Fruit fly (Drosophila melanogaster) whole organism, prepupa: ENCODE data around the gene Axn.

ENCODE experiments used
- Blimp-1 ChIP-seq: fragments of 200-800 bp; sonication (Bioruptor generic); optimal IDR thresholded peaks from 3 replicates; lab custom pipeline; 2017; ENCODE audit warnings: missing biosample characterization, missing genetic modification characterization, mild to moderate bottlenecking, moderate library complexity, missing genetic modification reagents
- CG11902 ChIP-seq: fragments of 200-800 bp; sonication (Bioruptor generic); optimal IDR thresholded peaks from 3 replicates; lab custom pipeline; 2016; ENCODE audit warnings: missing biosample characterization, missing genetic modification characterization
- CG15336 ChIP-seq: fragments of 200-800 bp; sonication (Bioruptor generic); IDR thresholded peaks from 2 replicates; pipeline ENCODE4 v1.3.6; 2022; ENCODE audit warnings: missing biosample characterization, missing genetic modification characterization
- CG1621 ChIP-seq: fragments of 200-800 bp; sonication (Bioruptor generic); optimal IDR thresholded peaks from 3 replicates; lab custom pipeline; 2018; ENCODE audit warnings: missing biosample characterization, mild to moderate bottlenecking, missing genetic modification characterization
- CG16779 ChIP-seq: fragments of 200-800 bp; sonication (Bioruptor generic); optimal IDR thresholded peaks from 3 replicates; lab custom pipeline; 2017; ENCODE audit warnings: missing biosample characterization, mild to moderate bottlenecking, missing genetic modification characterization
- CG3032 ChIP-seq: fragments of 200-800 bp; optimal IDR thresholded peaks from 2 replicates; lab custom pipeline; 2019; ENCODE audit warnings: missing biosample characterization, mild to moderate bottlenecking, missing genetic modification characterization, moderate library complexity
- CG31627 ChIP-seq: fragments of 200-800 bp; sonication (Bioruptor generic); optimal IDR thresholded peaks from 3 replicates; lab custom pipeline; 2016; ENCODE audit warnings: missing biosample characterization, missing genetic modification characterization
- CG32006 ChIP-seq: fragments of 200-800 bp; sonication (Bioruptor generic); optimal IDR thresholded peaks from 3 replicates; lab custom pipeline; 2017; ENCODE audit warnings: missing biosample characterization, mild to moderate bottlenecking, missing genetic modification characterization
- CG34406 ChIP-seq: fragments of 200-800 bp; sonication (Bioruptor generic); optimal IDR thresholded peaks from 3 replicates; lab custom pipeline; 2016; ENCODE audit warnings: missing biosample characterization, missing genetic modification characterization
- CG3919 ChIP-seq: fragments of 200-800 bp; sonication (Bioruptor generic); optimal IDR thresholded peaks from 3 replicates; lab custom pipeline; 2016; ENCODE audit warnings: missing biosample characterization, missing genetic modification characterization
- CG6163 ChIP-seq: fragments of 200-800 bp; sonication (Bioruptor generic); IDR thresholded peaks from 3 replicates; pipeline ENCODE4 v1.3.6; 2022; ENCODE audit warnings: missing biosample characterization, missing genetic modification characterization
- CG6276 ChIP-seq: fragments of 200-800 bp; sonication (Bioruptor generic); optimal IDR thresholded peaks from 2 replicates; lab custom pipeline; 2017; ENCODE audit warnings: missing biosample characterization, mild to moderate bottlenecking, missing genetic modification characterization
- CG6792 ChIP-seq: fragments of 200-800 bp; sonication (Bioruptor generic); optimal IDR thresholded peaks from 3 replicates; lab custom pipeline; 2016; ENCODE audit warnings: missing biosample characterization, missing genetic modification characterization
- CG6808 ChIP-seq: fragments of 200-800 bp; sonication (Bioruptor generic); optimal IDR thresholded peaks from 3 replicates; lab custom pipeline; 2017; ENCODE audit warnings: missing biosample characterization, missing genetic modification characterization, mild to moderate bottlenecking, moderate library complexity, missing genetic modification reagents
- CG6854 ChIP-seq: fragments of 200-800 bp; sonication (Bioruptor generic); optimal IDR thresholded peaks from 2 replicates; lab custom pipeline; 2017; ENCODE audit warnings: missing biosample characterization, mild to moderate bottlenecking, missing genetic modification characterization
- CG7368 ChIP-seq: fragments of 200-800 bp; sonication (Bioruptor generic); optimal IDR thresholded peaks from 3 replicates; lab custom pipeline; 2016; ENCODE audit warnings: missing biosample characterization, missing genetic modification characterization
- CG8119 ChIP-seq: fragments of 200-800 bp; sonication (Bioruptor generic); IDR thresholded peaks from 3 replicates; pipeline ENCODE4 v1.3.6; 2022; ENCODE audit warnings: missing biosample characterization, missing genetic modification characterization
- CG8319 ChIP-seq: fragments of 200-800 bp; sonication (Bioruptor generic); optimal IDR thresholded peaks from 3 replicates; lab custom pipeline; 2016; ENCODE audit warnings: missing biosample characterization, missing genetic modification characterization
- CG9139 ChIP-seq: fragments of 200-800 bp; sonication (Bioruptor generic); optimal IDR thresholded peaks from 3 replicates; lab custom pipeline; 2017; ENCODE audit warnings: missing biosample characterization, mild to moderate bottlenecking, missing genetic modification characterization
- Eip75B ChIP-seq: fragments of 200-800 bp; sonication (Bioruptor generic); optimal IDR thresholded peaks from 3 replicates; lab custom pipeline; 2016; ENCODE audit warnings: missing biosample characterization, missing genetic modification characterization
- Eip78C ChIP-seq: fragments of 200-800 bp; sonication (Bioruptor generic); peaks from one replicate; lab custom pipeline; 2016; ENCODE audit warnings: missing biosample characterization, missing genetic modification characterization
- Ets21C ChIP-seq: fragments of 200-800 bp; sonication (Bioruptor generic); optimal IDR thresholded peaks from 3 replicates; lab custom pipeline; 2016; ENCODE audit warnings: missing biosample characterization, missing genetic modification characterization
- Ets96B ChIP-seq: fragments of 200-800 bp; optimal IDR thresholded peaks from 2 replicates; lab custom pipeline; 2019; ENCODE audit warnings: missing biosample characterization, mild to moderate bottlenecking, missing genetic modification characterization, moderate library complexity
- Gug ChIP-seq: fragments of 200-800 bp; sonication (Bioruptor generic); IDR thresholded peaks from 2 replicates; pipeline ENCODE4 v1.3.6; 2022; ENCODE audit warnings: missing biosample characterization, missing genetic modification characterization
- Hr39 ChIP-seq: fragments of 200-800 bp; sonication (Bioruptor generic); optimal IDR thresholded peaks from 2 replicates; lab custom pipeline; 2016; ENCODE audit warnings: missing biosample characterization, missing genetic modification characterization
- Lpt ChIP-seq: fragments of 200-800 bp; sonication (Bioruptor generic); optimal IDR thresholded peaks from 3 replicates; lab custom pipeline; 2016; ENCODE audit warnings: missing biosample characterization, missing genetic modification characterization
- Met ChIP-seq: fragments of 200-800 bp; sonication (Bioruptor generic); optimal IDR thresholded peaks from 3 replicates; lab custom pipeline; 2016; ENCODE audit warnings: missing biosample characterization, missing genetic modification characterization
- OdsH ChIP-seq: fragments of 200-800 bp; sonication (Bioruptor generic); optimal IDR thresholded peaks from 3 replicates; lab custom pipeline; 2016; ENCODE audit warnings: missing biosample characterization, missing genetic modification characterization
- Smox ChIP-seq: fragments of 200-800 bp; sonication (Bioruptor generic); optimal IDR thresholded peaks from 3 replicates; lab custom pipeline; 2016; ENCODE audit warnings: missing biosample characterization, missing genetic modification characterization
- Sox102F ChIP-seq: fragments of 200-800 bp; sonication (Bioruptor generic); optimal IDR thresholded peaks from 2 replicates; lab custom pipeline; 2016; ENCODE audit warnings: missing biosample characterization, mild to moderate bottlenecking, missing genetic modification characterization
- Sox14 ChIP-seq: fragments of 200-800 bp; sonication (Bioruptor generic); optimal IDR thresholded peaks from 3 replicates; lab custom pipeline; 2016; ENCODE audit warnings: missing biosample characterization, missing genetic modification characterization
- cyc ChIP-seq: fragments of 200-800 bp; sonication (Bioruptor generic); optimal IDR thresholded peaks from 3 replicates; lab custom pipeline; 2016; ENCODE audit warnings: missing biosample characterization, missing genetic modification characterization
- dac ChIP-seq: fragments of 200-800 bp; sonication (Bioruptor generic); optimal IDR thresholded peaks from 2 replicates; lab custom pipeline; 2017; ENCODE audit warnings: missing biosample characterization, mild to moderate bottlenecking, missing genetic modification characterization
- dsx ChIP-seq: fragments of 200-800 bp; optimal IDR thresholded peaks from 3 replicates; lab custom pipeline; 2019; ENCODE audit warnings: missing biosample characterization, mild to moderate bottlenecking, missing genetic modification characterization, moderate library complexity; ENCODE audit not compliant: poor library complexity, severe bottlenecking
- eg ChIP-seq: fragments of 200-800 bp; sonication (Bioruptor generic); IDR thresholded peaks from 3 replicates; pipeline ENCODE4 v1.3.6; 2022; ENCODE audit warnings: missing biosample characterization, missing genetic modification characterization
- esn ChIP-seq: fragments of 200-800 bp; sonication (Bioruptor generic); optimal IDR thresholded peaks from 2 replicates; lab custom pipeline; 2016; ENCODE audit warnings: missing biosample characterization, mild to moderate bottlenecking, missing genetic modification characterization, moderate library complexity
- fd59A ChIP-seq: fragments of 200-800 bp; sonication (Bioruptor generic); optimal IDR thresholded peaks from 2 replicates; lab custom pipeline; 2017; ENCODE audit warnings: missing biosample characterization, mild to moderate bottlenecking, missing genetic modification characterization, missing genetic modification reagents
- fd85E ChIP-seq: fragments of 200-800 bp; sonication (Bioruptor generic); optimal IDR thresholded peaks from 3 replicates; lab custom pipeline; 2016; ENCODE audit warnings: missing biosample characterization, missing genetic modification characterization
- fkh ChIP-seq: fragments of 200-800 bp; sonication (Bioruptor generic); optimal IDR thresholded peaks from 3 replicates; lab custom pipeline; 2017; ENCODE audit warnings: missing biosample characterization, mild to moderate bottlenecking, missing genetic modification characterization, moderate library complexity
- lz ChIP-seq: fragments of 200-800 bp; sonication (Bioruptor generic); optimal IDR thresholded peaks from 3 replicates; lab custom pipeline; 2016; ENCODE audit warnings: missing biosample characterization, missing genetic modification characterization
- net ChIP-seq: fragments of 200-800 bp; sonication (Bioruptor generic); optimal IDR thresholded peaks from 3 replicates; lab custom pipeline; 2016; ENCODE audit warnings: missing biosample characterization, missing genetic modification characterization
- pdm3 ChIP-seq: fragments of 200-800 bp; sonication (Bioruptor generic); optimal IDR thresholded peaks from 3 replicates; lab custom pipeline; 2016; ENCODE audit warnings: missing biosample characterization, missing genetic modification characterization
- svp ChIP-seq: fragments of 200-800 bp; sonication (Bioruptor generic); peaks from one replicate; lab custom pipeline; 2016; ENCODE audit warnings: missing biosample characterization, missing genetic modification characterization
- topi ChIP-seq: fragments of 200-800 bp; sonication (Bioruptor generic); optimal IDR thresholded peaks from 3 replicates; lab custom pipeline; 2016; ENCODE audit warnings: missing biosample characterization, missing genetic modification characterization
- vri ChIP-seq: fragments of 200-800 bp; sonication (Bioruptor generic); optimal IDR thresholded peaks from 3 replicates; lab custom pipeline; 2016; ENCODE audit warnings: missing biosample characterization, mild to moderate bottlenecking, missing genetic modification characterization

Gene Axn

DNA sequence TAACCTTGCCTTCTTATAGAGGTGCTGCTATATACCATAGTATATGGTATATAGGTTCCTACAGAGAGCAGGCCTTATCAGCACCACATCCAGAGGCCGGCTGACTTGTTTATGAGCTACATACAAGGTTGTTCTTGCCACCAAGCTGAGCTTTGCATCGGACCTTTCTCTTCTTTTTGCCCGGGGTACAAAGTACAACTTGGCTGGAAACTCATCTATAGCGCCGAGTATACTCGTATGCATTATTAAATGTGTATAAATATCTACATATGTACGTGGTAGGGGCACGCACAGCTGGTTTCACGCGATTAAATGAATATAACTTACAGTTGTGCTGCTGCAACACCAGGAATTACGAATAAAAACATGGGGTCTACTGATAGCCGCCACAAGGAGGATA is 8.7 kb upstream of the Axn start (continued):
- TF ChIP-seq Lpt = peak; percentile 16
- peak; percentile 5 for TF ChIP-seq Blimp-1 (GFP tag; lab: Kevin White, UChicago)
- TF ChIP-seq Sox14 (GFP tag; lab: Kevin White, UChicago) = peak; percentile 6
- TF ChIP-seq vri (GFP tag; lab: Kevin White, UChicago) = no peak
- no peak for TF ChIP-seq eg (GFP tag; lab: Robert Waterston, UW)
- no peak for TF ChIP-seq cyc (GFP tag; lab: Kevin White, UChicago)
- TF ChIP-seq CG6276 (GFP tag; lab: Kevin White, UChicago) = peak; percentile 86
- peak; percentile 18 for TF ChIP-seq CG8319
- no peak for TF ChIP-seq Smox (GFP tag; lab: Kevin White, UChicago)
- TF ChIP-seq fd59A = no peak
- peak; percentile 59 for TF ChIP-seq CG3919 (GFP tag; lab: Kevin White, UChicago)
- peak; percentile 85 for TF ChIP-seq CG6854 (GFP tag; lab: Kevin White, UChicago)
- no peak for TF ChIP-seq Sox102F (GFP tag; lab: Kevin White, UChicago)
- TF ChIP-seq pdm3 (GFP tag; lab: Kevin White, UChicago) = no peak
- TF ChIP-seq, all 60 proteins: peak for 26

DNA sequence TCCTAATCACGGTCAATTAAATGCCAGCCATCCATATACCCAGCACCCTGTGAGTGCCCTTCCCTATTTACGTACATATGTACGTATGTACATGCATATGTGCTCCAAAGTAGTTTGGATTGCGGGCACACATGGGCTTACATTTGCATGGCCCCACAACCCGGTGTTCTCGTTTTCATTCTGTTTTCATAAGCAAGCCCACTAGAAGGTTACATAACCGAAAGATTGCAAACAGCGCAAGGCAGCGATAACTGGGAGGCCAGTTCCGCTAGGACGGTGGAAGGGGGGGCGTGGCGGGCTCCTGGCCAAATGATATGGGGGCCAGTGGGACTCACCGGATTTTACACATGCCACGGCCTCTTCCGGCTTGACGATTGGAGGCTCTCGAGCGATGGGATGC is 8.2 kb upstream of the Axn start:
- TF ChIP-seq svp (GFP tag; lab: Kevin White, UChicago) = no peak
- no peak for TF ChIP-seq fkh (GFP tag; lab: Kevin White, UChicago)
- TF ChIP-seq CG9139 (GFP tag; lab: Kevin White, UChicago) = no peak
- no peak for TF ChIP-seq Eip78C (GFP tag; lab: Kevin White, UChicago)
- TF ChIP-seq eg (GFP tag; lab: Robert Waterston, UW) = no peak
- TF ChIP-seq CG16779 = no peak
- TF ChIP-seq CG6792 (GFP tag; lab: Kevin White, UChicago) = no peak
- TF ChIP-seq net (GFP tag; lab: Kevin White, UChicago) = no peak
- TF ChIP-seq Ets21C (GFP tag; lab: Kevin White, UChicago) = no peak
- TF ChIP-seq CG11902 (GFP tag; lab: Kevin White, UChicago) = no peak
- TF ChIP-seq Ets96B = no peak
- no peak for TF ChIP-seq Hr39 (GFP tag; lab: Kevin White, UChicago)
- no peak for TF ChIP-seq OdsH (GFP tag; lab: Kevin White, UChicago)
- TF ChIP-seq Eip75B (GFP tag; lab: Kevin White, UChicago) = no peak
- no peak for TF ChIP-seq CG3032 (tag; lab: Kevin White, UChicago)
- TF ChIP-seq dac (GFP tag; lab: Kevin White, UChicago) = no peak
- no peak for TF ChIP-seq cyc (GFP tag; lab: Kevin White, UChicago)
- TF ChIP-seq fd85E (GFP tag; lab: Kevin White, UChicago) = no peak
- TF ChIP-seq, all 60 proteins: peak for 0

DNA sequence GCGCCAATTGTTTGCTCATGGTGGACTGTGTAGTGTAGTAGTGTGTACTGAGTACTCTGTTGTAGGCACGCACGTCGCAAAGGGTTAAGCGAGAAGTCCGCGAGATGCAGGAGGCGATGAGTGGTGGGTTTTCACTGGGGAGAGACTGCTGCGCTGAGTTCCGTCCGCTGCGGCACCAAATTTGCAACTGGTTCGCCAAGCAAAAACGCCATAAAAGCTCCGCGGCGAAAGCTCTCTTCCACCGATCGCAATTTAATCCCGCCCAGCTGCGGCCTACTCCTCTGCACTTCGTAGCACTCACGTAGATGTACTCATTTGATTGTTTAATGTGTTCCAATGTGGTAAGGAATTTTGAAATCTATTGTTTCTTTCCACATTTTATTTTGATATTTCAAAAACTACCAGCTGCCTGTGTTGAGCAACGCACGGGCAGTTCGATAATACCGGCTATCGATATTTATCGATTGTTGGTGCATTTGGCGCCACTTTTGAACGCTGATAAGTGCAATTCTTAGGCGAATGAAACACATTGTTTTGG is 7.6 kb upstream of the Axn start, which contains the start of gene CG7920:
Gene CG7920 (minus strand): TSS at position 308 of the 538 bp plus-strand sequence.
- no peak for TF ChIP-seq Met (GFP tag; lab: Kevin White, UChicago)
- TF ChIP-seq fd85E (GFP tag; lab: Kevin White, UChicago) = no peak
- no peak for TF ChIP-seq Ets21C (GFP tag; lab: Kevin White, UChicago)
- peak; percentile 50 for TF ChIP-seq esn (GFP tag; lab: Kevin White, UChicago)
- no peak for TF ChIP-seq pdm3 (GFP tag; lab: Kevin White, UChicago)
- peak; percentile 44 for TF ChIP-seq CG6276 (GFP tag; lab: Kevin White, UChicago)
- TF ChIP-seq lz = peak; percentile 39
- TF ChIP-seq Gug (GFP tag; lab: Robert Waterston, UW) = no peak
- TF ChIP-seq CG31627 = peak; percentile 10
- TF ChIP-seq Eip78C (GFP tag; lab: Kevin White, UChicago) = peak; percentile 75
- TF ChIP-seq dac (GFP tag; lab: Kevin White, UChicago) = no peak
- peak; percentile 61 for TF ChIP-seq CG1621
- peak; percentile 42 for TF ChIP-seq Eip75B (GFP tag; lab: Kevin White, UChicago)
- peak; percentile 42 for TF ChIP-seq dsx (GFP tag; lab: Kevin White, UChicago)
- TF ChIP-seq CG6163 = peak; percentile 61; the same call in 2 of the 3 replicates
- peak; percentile 13 for TF ChIP-seq cyc (GFP tag; lab: Kevin White, UChicago)
- peak; percentile 44 for TF ChIP-seq svp (GFP tag; lab: Kevin White, UChicago)
- no peak for TF ChIP-seq CG7368 (GFP tag; lab: Kevin White, UChicago)
- peak; percentile 45 for TF ChIP-seq net (GFP tag; lab: Kevin White, UChicago)
- peak; percentile 16 for TF ChIP-seq CG6792 (GFP tag; lab: Kevin White, UChicago)
- peak; percentile 12 for TF ChIP-seq CG32006 (GFP tag; lab: Kevin White, UChicago)
- TF ChIP-seq topi (GFP tag; lab: Kevin White, UChicago) = peak; percentile 14
- TF ChIP-seq CG8119 (GFP tag; lab: Robert Waterston, UW) = peak; percentile 60; the same call in 2 of the 3 replicates
- peak; percentile 66 for TF ChIP-seq CG9139 (GFP tag; lab: Kevin White, UChicago)
- peak; percentile 7 for TF ChIP-seq CG34406 (GFP tag; lab: Kevin White, UChicago)
- peak; percentile 65 for TF ChIP-seq CG3919 (GFP tag; lab: Kevin White, UChicago)
- peak; percentile 73 for TF ChIP-seq CG6854 (GFP tag; lab: Kevin White, UChicago)
- peak; percentile 52 for TF ChIP-seq CG16779
- TF ChIP-seq Smox (GFP tag; lab: Kevin White, UChicago) = no peak
- TF ChIP-seq CG15336 (GFP tag; lab: Robert Waterston, UW) = peak; percentile 46; the same call in 1 of the 2 replicates
- peak; percentile 31 for TF ChIP-seq CG6808
- TF ChIP-seq eg (GFP tag; lab: Robert Waterston, UW) = peak; percentile 60; the same call in 2 of the 3 replicates
